Worm (Caenorhabditis elegans) whole organism, L4 larva: ENCODE data around the gene lgc-10.

Experiments
- F26F4.8 ChIP-seq: fragments of 200-800 bp; sonication (Bioruptor generic); conservative IDR thresholded peaks from 2 replicates; pipeline ENCODE4 v1.3.6; 2022; ENCODE audit warnings: missing genetic modification characterization, missing compliant biosample characterization
- F37D6.2 ChIP-seq: sonication (generic microtip); optimal IDR thresholded peaks from 2 replicates; lab custom pipeline; 2016; ENCODE audit warnings: mild to moderate bottlenecking, missing genetic modification characterization, missing compliant biosample characterization
- aha-1 ChIP-seq: fragments of 150-350 bp; peaks from one replicate; lab custom pipeline; 2014; ENCODE audit warnings: missing biosample characterization, missing genetic modification characterization
- aly-2 ChIP-seq: sonication (generic microtip); optimal IDR thresholded peaks from 2 replicates; lab custom pipeline; 2018; ENCODE audit warnings: missing biosample characterization, missing genetic modification characterization
- attf-4 ChIP-seq: sonication (generic microtip); optimal IDR thresholded peaks from 3 replicates; lab custom pipeline; 2017; ENCODE audit warnings: missing biosample characterization, missing genetic modification characterization
- ceh-20 ChIP-seq: fragments of 200-800 bp; sonication (Bioruptor generic); IDR thresholded peaks from 2 replicates; pipeline ENCODE4 v1.3.6; 2022; ENCODE audit warnings: missing genetic modification reagents, missing genetic modification characterization, missing compliant biosample characterization
- ceh-44 ChIP-seq: fragments of 200-800 bp; sonication (Bioruptor generic); IDR thresholded peaks from 2 replicates; pipeline ENCODE4 v1.3.6; 2022; ENCODE audit warnings: missing genetic modification reagents, missing genetic modification characterization, missing compliant biosample characterization
- ces-1 ChIP-seq: fragments of 150-350 bp; sonication (generic microtip); optimal IDR thresholded peaks from 4 replicates; lab custom pipeline; 2014; ENCODE audit warnings: missing biosample characterization, missing genetic modification reagents, missing genetic modification characterization
- daf-12 ChIP-seq: fragments of 150-350 bp; optimal IDR thresholded peaks from 2 replicates; lab custom pipeline; 2014; ENCODE audit warnings: missing biosample characterization, missing genetic modification reagents, missing genetic modification characterization
- daf-16 ChIP-seq, 3 experiments: sonication (generic microtip); optimal IDR thresholded peaks; 2 replicates each; lab custom pipeline; 2016 to 2017; ENCODE audit warnings: missing genetic modification characterization in 3 of 3, missing genetic modification reagents in 3 of 3, mild to moderate bottlenecking in 2 of 3, missing compliant biosample characterization in 2 of 3, missing biosample characterization in 1 of 3, moderate library complexity in 1 of 3
- dmd-6 ChIP-seq: fragments of 200-800 bp; sonication (Bioruptor generic); IDR thresholded peaks from 2 replicates; pipeline ENCODE4 v1.3.6; 2022; ENCODE audit warnings: missing genetic modification reagents, missing genetic modification characterization, missing compliant biosample characterization
- dpl-1 ChIP-seq: fragments of 150-350 bp; optimal IDR thresholded peaks from 2 replicates; lab custom pipeline; 2014; ENCODE audit warnings: missing biosample characterization, missing genetic modification reagents, missing genetic modification characterization
- dve-1 ChIP-seq: sonication (generic microtip); optimal IDR thresholded peaks from 2 replicates; lab custom pipeline; 2017; ENCODE audit warnings: antibody characterized with exemption, mild to moderate bottlenecking, missing genetic modification characterization, missing compliant biosample characterization; ENCODE audit not compliant: insufficient read depth
- egl-27 ChIP-seq: sonication (generic microtip); optimal IDR thresholded peaks from 3 replicates; lab custom pipeline; 2017; ENCODE audit warnings: missing biosample characterization, missing genetic modification reagents, missing genetic modification characterization
- gei-8 ChIP-seq: fragments of 200-800 bp; sonication (Bioruptor generic); optimal IDR thresholded peaks from 2 replicates; lab custom pipeline; 2018; ENCODE audit warnings: mild to moderate bottlenecking, missing genetic modification characterization, missing compliant biosample characterization
- hlh-11 ChIP-seq: fragments of 200-800 bp; sonication (Bioruptor generic); optimal IDR thresholded peaks from 2 replicates; lab custom pipeline; 2018; ENCODE audit warnings: mild to moderate bottlenecking, missing genetic modification characterization, missing compliant biosample characterization
- hlh-30 ChIP-seq: sonication (generic microtip); optimal IDR thresholded peaks from 2 replicates; lab custom pipeline; 2017; ENCODE audit warnings: antibody characterized with exemption, mild to moderate bottlenecking, missing genetic modification characterization, missing compliant biosample characterization; ENCODE audit not compliant: insufficient read depth
- lin-38 ChIP-seq: fragments of 200-800 bp; sonication (Bioruptor generic); IDR thresholded peaks from 2 replicates; pipeline ENCODE4 v1.3.6; 2022; ENCODE audit warnings: missing genetic modification reagents, missing genetic modification characterization, missing compliant biosample characterization
- lsy-2 ChIP-seq, 2 experiments: fragments of 150-350 bp in 1 of 2; sonication (generic microtip) in 1 of 2; optimal IDR thresholded peaks; 2 replicates each; lab custom pipeline; 2014 to 2017; ENCODE audit warnings: missing biosample characterization in 2 of 2, missing genetic modification characterization in 2 of 2
- madf-9 ChIP-seq: fragments of 200-800 bp; sonication (Bioruptor generic); conservative IDR thresholded peaks from 2 replicates; pipeline ENCODE4 v1.3.6; 2022; ENCODE audit warnings: missing genetic modification reagents, missing genetic modification characterization, missing compliant biosample characterization
- mdl-1 ChIP-seq, 2 experiments: fragments of 150-350 bp in 1 of 2; sonication (generic microtip) in 1 of 2; optimal IDR thresholded peaks; 2 replicates each; lab custom pipeline; 2014 to 2017; ENCODE audit warnings: missing biosample characterization in 2 of 2, missing genetic modification characterization in 2 of 2
- mep-1 ChIP-seq: fragments of 150-350 bp; sonication (generic microtip); optimal IDR thresholded peaks from 3 replicates; lab custom pipeline; 2014; ENCODE audit warnings: missing biosample characterization, missing genetic modification characterization
- mes-2 ChIP-seq: sonication (generic microtip); optimal IDR thresholded peaks from 2 replicates; lab custom pipeline; 2016; ENCODE audit warnings: missing genotype, mild to moderate bottlenecking, missing genetic modification characterization, missing compliant biosample characterization; ENCODE audit not compliant: poor library complexity, severe bottlenecking
- mxl-3 ChIP-seq: fragments of 200-800 bp; sonication (Bioruptor generic); optimal IDR thresholded peaks from 2 replicates; lab custom pipeline; 2018; ENCODE audit warnings: mild to moderate bottlenecking, missing genetic modification characterization, missing compliant biosample characterization
- nhr-237 ChIP-seq: sonication (generic microtip); optimal IDR thresholded peaks from 2 replicates; lab custom pipeline; 2017; ENCODE audit warnings: missing biosample characterization, missing genetic modification characterization
- nhr-25 ChIP-seq: sonication (generic microtip); optimal IDR thresholded peaks from 2 replicates; lab custom pipeline; 2017; ENCODE audit warnings: missing genetic modification characterization, mild to moderate bottlenecking, missing compliant biosample characterization, antibody characterized with exemption, moderate library complexity, borderline replicate concordance; ENCODE audit not compliant: insufficient read depth
- nhr-28 ChIP-seq: fragments of 150-350 bp; optimal IDR thresholded peaks from 2 replicates; lab custom pipeline; 2014; ENCODE audit warnings: missing biosample characterization, missing genetic modification characterization
- nhr-42 ChIP-seq: fragments of 200-800 bp; sonication (Bioruptor generic); IDR thresholded peaks from 2 replicates; pipeline ENCODE4 v1.3.6; 2022; ENCODE audit warnings: missing genetic modification characterization, missing compliant biosample characterization
- nhr-48 ChIP-seq: sonication (generic microtip); optimal IDR thresholded peaks from 2 replicates; lab custom pipeline; 2016; ENCODE audit warnings: mild to moderate bottlenecking, missing genetic modification characterization, missing compliant biosample characterization
- nhr-6 ChIP-seq: fragments of 150-350 bp; optimal IDR thresholded peaks from 2 replicates; lab custom pipeline; 2014; ENCODE audit warnings: missing biosample characterization, missing genetic modification characterization
- nhr-76 ChIP-seq: fragments of 150-350 bp; optimal IDR thresholded peaks from 2 replicates; lab custom pipeline; 2014; ENCODE audit warnings: missing biosample characterization, missing genetic modification characterization
- php-3 ChIP-seq: fragments of 200-800 bp; sonication (Bioruptor generic); IDR thresholded peaks from 2 replicates; pipeline ENCODE4 v1.3.6; 2022; ENCODE audit warnings: missing genetic modification reagents, missing genetic modification characterization, missing compliant biosample characterization
- pqm-1 ChIP-seq: sonication (generic microtip); optimal IDR thresholded peaks from 2 replicates; lab custom pipeline; 2017; ENCODE audit warnings: missing biosample characterization, missing genetic modification characterization
- rbr-2 ChIP-seq: sonication (generic microtip); optimal IDR thresholded peaks from 2 replicates; lab custom pipeline; 2016; ENCODE audit warnings: missing genotype, missing genetic modification characterization, missing compliant biosample characterization
- snpc-4 ChIP-seq: fragments of 150-350 bp; optimal IDR thresholded peaks from 2 replicates; lab custom pipeline; 2014; ENCODE audit warnings: missing biosample characterization, missing genetic modification characterization
- tag-97 ChIP-seq: fragments of 200-800 bp; sonication (Bioruptor generic); IDR thresholded peaks from 2 replicates; pipeline ENCODE4 v1.3.6; 2022; ENCODE audit warnings: missing genetic modification characterization, missing compliant biosample characterization
- unc-39 ChIP-seq: sonication (generic microtip); optimal IDR thresholded peaks from 2 replicates; lab custom pipeline; 2017; ENCODE audit warnings: missing biosample characterization, missing genetic modification characterization
- unc-62 ChIP-seq, 3 experiments: fragments of 150-350 bp in 1 of 3; sonication (generic microtip); optimal IDR thresholded peaks in 2 of 3; peaks in 1 of 3; 1 replicate in 1 of 3; 2 replicates in 2 of 3; lab custom pipeline; 2014 to 2017; ENCODE audit warnings: missing biosample characterization in 3 of 3, missing genetic modification characterization in 3 of 3, missing genetic modification reagents in 3 of 3, missing genotype in 1 of 3
- zag-1 ChIP-seq: fragments of 150-350 bp; optimal IDR thresholded peaks from 2 replicates; lab custom pipeline; 2014; ENCODE audit warnings: missing biosample characterization, missing genetic modification characterization
- zfp-2 ChIP-seq: sonication (generic microtip); optimal IDR thresholded peaks from 2 replicates; lab custom pipeline; 2016; ENCODE audit warnings: mild to moderate bottlenecking, missing genetic modification characterization, missing compliant biosample characterization
- zip-11 ChIP-seq: fragments of 200-800 bp; sonication (Bioruptor generic); IDR thresholded peaks from 2 replicates; pipeline ENCODE4 v1.3.6; 2022; ENCODE audit warnings: missing genetic modification characterization, missing compliant biosample characterization

Gene lgc-10

ce11 chrIV:6442016-6442618, 15.3 kb downstream of the lgc-10 start (continued):
- TF ChIP-seq nhr-25 (no peak), egl-27 (tag; lab: Kevin White, UChicago) (no peak), F26F4.8 (GFP tag; lab: Robert Waterston, UW) (no peak)
- TF ChIP-seq, all 104 proteins: peak for 17

- no peak for TF ChIP-seq mxl-3 (GFP tag; lab: Kevin White, UChicago)
- TF ChIP-seq lin-38 (GFP tag; lab: Robert Waterston, UW) = no peak
- TF ChIP-seq lsy-2 (tag; optimal IDR thresholded peaks at IDR 0.05; lab: Kevin White, UChicago) = no peak
- TF ChIP-seq daf-12 = no peak
- no peak for TF ChIP-seq aly-2 (tag; lab: Kevin White, UChicago)
- TF ChIP-seq F37D6.2 (tag; lab: Kevin White, UChicago) = no peak
Measured at ce11 chrIV:6441601-6442000, 15.8 kb downstream of the lgc-10 start, which contains the start of gene Y73B6BL.31. Gene Y73B6BL.31, plus strand, starts transcription at chrIV:6441901.

- TF ChIP-seq unc-39 (no peak), aha-1 (tag; lab: Kevin White, UChicago) (peak; percentile 94), tag-97 (GFP tag; lab: Robert Waterston, UW) (no peak), mdl-1 (tag; optimal IDR thresholded peaks at IDR 0.05; lab: Kevin White, UChicago) (no peak)
Measured at ce11 chrIV:6438051-6438450, 19.3 kb downstream of the lgc-10 start, which contains the start of gene dlc-5. Gene dlc-5, plus strand, starts transcription at chrIV:6438204.

ce11 chrIV:6433424-6433823, 23.9 kb downstream of the lgc-10 start:
- TF ChIP-seq dve-1 (peak; percentile 65), pqm-1 (tag; lab: Kevin White, UChicago) (peak; percentile 77), daf-16 (GFP tag; optimal IDR thresholded peaks at IDR 0.05; lab: Kevin White, UChicago) (no peak), daf-16 (tag; optimal IDR thresholded peaks at IDR 0.05; lab: Kevin White, UChicago) (peak; percentile 53), dmd-6 (peak; percentile 20; the same call in 1 of the 2 replicates), ceh-20 (GFP tag; lab: Robert Waterston, UW) (no peak), nhr-28 (peak; percentile 6), snpc-4 (tag; lab: Kevin White, UChicago) (no peak), php-3 (GFP tag; lab: Robert Waterston, UW) (peak; percentile 48; the same call in 1 of the 2 replicates), hlh-11 (tag; lab: Kevin White, UChicago) (peak; percentile 47)

ce11 chrIV:6432375-6432774, 25.0 kb downstream of the lgc-10 start:
- TF ChIP-seq dve-1 = peak; percentile 74
- no peak for TF ChIP-seq ceh-44 (GFP tag; lab: Robert Waterston, UW)
- TF ChIP-seq zag-1 = no peak
- no peak for TF ChIP-seq zfp-2 (tag; lab: Kevin White, UChicago)
- no peak for TF ChIP-seq nhr-25
- peak; percentile 15 for TF ChIP-seq hlh-11 (tag; lab: Kevin White, UChicago)
- no peak for TF ChIP-seq zip-11 (GFP tag; lab: Robert Waterston, UW)
- TF ChIP-seq pqm-1 (tag; lab: Kevin White, UChicago) = peak; percentile 39
- no peak for TF ChIP-seq madf-9 (GFP tag; lab: Robert Waterston, UW)
- no peak for TF ChIP-seq nhr-6 (tag; lab: Kevin White, UChicago)
- no peak for TF ChIP-seq hlh-30 (tag; lab: Kevin White, UChicago)
- TF ChIP-seq rbr-2 = no peak
- no peak for TF ChIP-seq snpc-4 (tag; lab: Kevin White, UChicago)
- no peak for TF ChIP-seq ces-1
- no peak for TF ChIP-seq mes-2 (tag; lab: Kevin White, UChicago)
- no peak for TF ChIP-seq nhr-76 (tag; lab: Kevin White, UChicago)
- TF ChIP-seq nhr-48 (tag; lab: Kevin White, UChicago) = no peak
- TF ChIP-seq mep-1 (tag; lab: Kevin White, UChicago) = no peak
- no peak for TF ChIP-seq egl-27 (tag; lab: Kevin White, UChicago)
- no peak for TF ChIP-seq dpl-1 (GFP tag; lab: Kevin White, UChicago)
- no peak for TF ChIP-seq daf-16 (GFP tag; optimal IDR thresholded peaks at IDR 0.05; lab: Kevin White, UChicago)
- TF ChIP-seq daf-16 (tag; optimal IDR thresholded peaks at IDR 0.05; lab: Kevin White, UChicago) = peak; percentile 57
- TF ChIP-seq nhr-42 (GFP tag; lab: Robert Waterston, UW) = no peak
- no peak for TF ChIP-seq gei-8 (GFP tag; lab: Kevin White, UChicago)
- TF ChIP-seq tag-97 (GFP tag; lab: Robert Waterston, UW) = no peak
- TF ChIP-seq unc-62 (GFP tag; optimal IDR thresholded peaks at IDR 0.05 in 1 of 2; lab: Kevin White, UChicago) = no peak
- no peak for TF ChIP-seq unc-62 (tag; optimal IDR thresholded peaks at IDR 0.05; lab: Kevin White, UChicago)
- TF ChIP-seq attf-4 (tag; lab: Kevin White, UChicago) = no peak
- TF ChIP-seq nhr-237 (tag; lab: Kevin White, UChicago) = no peak
